Fruit fly (Drosophila melanogaster) whole organism, embryonic: ENCODE results near the gene mil.
A peak's percentile ranks its signal among the peaks of the same experiment; 100 is the strongest.

Experiments
- ATbp ChIP-seq: fragments of 200-800 bp; sonication (Bioruptor generic); optimal IDR thresholded peaks from 2 replicates; lab custom pipeline; 2017; ENCODE audit warnings: missing biosample characterization, mild to moderate bottlenecking, missing genetic modification characterization, missing genetic modification reagents
- Atf3 ChIP-seq: fragments of 200-800 bp; sonication (Bioruptor generic); optimal IDR thresholded peaks from 3 replicates; lab custom pipeline; 2016; ENCODE audit warnings: missing biosample characterization, missing genetic modification characterization
- Bdp1 ChIP-seq: fragments of 200-800 bp; sonication (Bioruptor generic); optimal IDR thresholded peaks from 3 replicates; lab custom pipeline; 2016; ENCODE audit warnings: missing biosample characterization, missing genetic modification characterization
- CG11504 ChIP-seq: fragments of 200-800 bp; sonication (Bioruptor generic); optimal IDR thresholded peaks from 3 replicates; lab custom pipeline; 2019; ENCODE audit warnings: missing biosample characterization, mild to moderate bottlenecking, missing genetic modification characterization, moderate library complexity
- CG11560 ChIP-seq: fragments of 200-800 bp; sonication (Bioruptor generic); IDR thresholded peaks from 3 replicates; pipeline ENCODE4 v1.3.6; 2022; ENCODE audit warnings: missing biosample characterization, missing genetic modification characterization
- CG11696 ChIP-seq: fragments of 200-800 bp; sonication (Bioruptor generic); IDR thresholded peaks from 2 replicates; pipeline ENCODE4 v1.3.6; 2022; ENCODE audit warnings: missing biosample characterization, missing genetic modification characterization
- CG12391 ChIP-seq: fragments of 200-800 bp; sonication (Bioruptor generic); optimal IDR thresholded peaks from 3 replicates; lab custom pipeline; 2018; ENCODE audit warnings: missing biosample characterization, mild to moderate bottlenecking, missing genetic modification characterization, moderate library complexity
- CG15601 ChIP-seq: fragments of 200-800 bp; sonication (Bioruptor generic); optimal IDR thresholded peaks from 3 replicates; lab custom pipeline; 2019; ENCODE audit warnings: missing biosample characterization, mild to moderate bottlenecking, missing genetic modification characterization, moderate library complexity
- CG1603 ChIP-seq: fragments of 200-800 bp; sonication (Bioruptor generic); optimal IDR thresholded peaks from 2 replicates; lab custom pipeline; 2019; ENCODE audit warnings: missing biosample characterization, mild to moderate bottlenecking, missing genetic modification characterization, moderate library complexity
- CG16863 ChIP-seq: fragments of 200-800 bp; sonication (Bioruptor generic); optimal IDR thresholded peaks from 3 replicates; lab custom pipeline; 2016; ENCODE audit warnings: missing biosample characterization, missing genetic modification characterization
- CG31224 ChIP-seq: fragments of 200-800 bp; sonication (Bioruptor generic); IDR thresholded peaks from 2 replicates; pipeline ENCODE4 v1.3.6; 2022; ENCODE audit warnings: missing biosample characterization, missing genetic modification characterization
- CG31388 ChIP-seq: fragments of 200-800 bp; sonication (Bioruptor generic); optimal IDR thresholded peaks from 2 replicates; lab custom pipeline; 2016; ENCODE audit warnings: missing biosample characterization, missing genetic modification characterization
- CG3726 ChIP-seq: fragments of 200-800 bp; sonication (Bioruptor generic); IDR thresholded peaks from 3 replicates; pipeline ENCODE4, ENCODE4 v1.3.6; 2022; ENCODE audit warnings: missing biosample characterization, missing genetic modification characterization
- CG43689 ChIP-seq: fragments of 200-800 bp; sonication (Bioruptor generic); IDR thresholded peaks from 2 replicates; pipeline ENCODE4 v1.3.6; 2022; ENCODE audit warnings: missing biosample characterization, missing genetic modification characterization
- CG6654 ChIP-seq: fragments of 200-800 bp; sonication (Bioruptor generic); optimal IDR thresholded peaks from 2 replicates; lab custom pipeline; 2017; ENCODE audit warnings: missing biosample characterization, mild to moderate bottlenecking, missing genetic modification characterization
- CG7357 ChIP-seq: fragments of 200-800 bp; sonication (Bioruptor generic); IDR thresholded peaks from 3 replicates; pipeline ENCODE4 v1.3.6; 2022; ENCODE audit warnings: missing biosample characterization, missing genetic modification characterization
- CG7839 ChIP-seq: fragments of 200-800 bp; sonication (Bioruptor generic); optimal IDR thresholded peaks from 3 replicates; lab custom pipeline; 2018; ENCODE audit warnings: missing biosample characterization, mild to moderate bottlenecking, missing genetic modification characterization, moderate library complexity
- CG7963 ChIP-seq: fragments of 200-800 bp; sonication (Bioruptor generic); IDR thresholded peaks from 3 replicates; pipeline ENCODE4 v1.3.6; 2022; ENCODE audit warnings: missing biosample characterization, missing genetic modification characterization; ENCODE audit not compliant: partially characterized antibody
- CG7987 ChIP-seq: fragments of 200-800 bp; sonication (Bioruptor generic); optimal IDR thresholded peaks from 2 replicates; lab custom pipeline; 2018; ENCODE audit warnings: missing biosample characterization, mild to moderate bottlenecking, missing genetic modification characterization, moderate library complexity
- CG8388 ChIP-seq: fragments of 200-800 bp; sonication (Bioruptor generic); optimal IDR thresholded peaks from 2 replicates; lab custom pipeline; 2019; ENCODE audit warnings: missing biosample characterization, mild to moderate bottlenecking, missing genetic modification characterization, moderate library complexity
- CG9215 ChIP-seq: fragments of 200-800 bp; sonication (Bioruptor generic); IDR thresholded peaks from 2 replicates; pipeline ENCODE4 v1.3.6; 2022; ENCODE audit warnings: missing biosample characterization, missing genetic modification characterization
- CG9609 ChIP-seq: fragments of 200-800 bp; sonication (Bioruptor generic); optimal IDR thresholded peaks from 3 replicates; lab custom pipeline; 2016; ENCODE audit warnings: missing biosample characterization, missing genetic modification characterization
- CkIIα-i1 ChIP-seq: fragments of 200-800 bp; sonication (Bioruptor generic); IDR thresholded peaks from 2 replicates; pipeline ENCODE4 v1.3.6; 2022; ENCODE audit warnings: missing biosample characterization, missing genetic modification characterization
- Doc2 ChIP-seq: fragments of 200-800 bp; sonication (Bioruptor generic); IDR thresholded peaks from 2 replicates; pipeline ENCODE4 v1.3.6; 2022; ENCODE audit warnings: missing biosample characterization, missing genetic modification characterization
- Drgx ChIP-seq: fragments of 200-800 bp; sonication (Bioruptor generic); IDR thresholded peaks from 2 replicates; pipeline ENCODE4 v1.3.6; 2022; ENCODE audit warnings: missing biosample characterization, missing genetic modification characterization
- Eip74EF ChIP-seq, 2 experiments: fragments of 200-800 bp in 1 of 2; fragments of >200 bp in 1 of 2; sonication (Bioruptor generic) in 1 of 2; optimal IDR thresholded peaks; 2 replicates each; lab custom pipeline; 2017 to 2019; ENCODE audit warnings: missing biosample characterization in 2 of 2, missing genetic modification characterization in 2 of 2, mild to moderate bottlenecking in 1 of 2, moderate library complexity in 1 of 2
- Fer1 ChIP-seq: fragments of 200-800 bp; sonication (Bioruptor generic); optimal IDR thresholded peaks from 2 replicates; lab custom pipeline; 2017; ENCODE audit warnings: missing biosample characterization, mild to moderate bottlenecking, missing genetic modification characterization
- Fer3 ChIP-seq: fragments of 200-800 bp; sonication (Bioruptor generic); optimal IDR thresholded peaks from 2 replicates; lab custom pipeline; 2018; ENCODE audit warnings: missing biosample characterization, mild to moderate bottlenecking, missing genetic modification characterization, moderate library complexity
- HLHmδ ChIP-seq: fragments of 200-800 bp; sonication (Bioruptor generic); optimal IDR thresholded peaks from 2 replicates; lab custom pipeline; 2018; ENCODE audit warnings: missing biosample characterization, mild to moderate bottlenecking, missing genetic modification characterization, moderate library complexity
- Hr51 ChIP-seq, 2 experiments: fragments of 200-800 bp; sonication (Bioruptor generic); optimal IDR thresholded peaks; 2 replicates in 1 of 2; 3 replicates in 1 of 2; lab custom pipeline; 2016 to 2018; ENCODE audit warnings: missing biosample characterization in 2 of 2, missing genetic modification characterization in 2 of 2, mild to moderate bottlenecking in 1 of 2, moderate library complexity in 1 of 2
- Meics ChIP-seq: fragments of 200-800 bp; sonication (Bioruptor generic); optimal IDR thresholded peaks from 2 replicates; lab custom pipeline; 2017; ENCODE audit warnings: missing biosample characterization, mild to moderate bottlenecking, missing genetic modification characterization
- Rx ChIP-seq: fragments of 200-800 bp; sonication (Bioruptor generic); IDR thresholded peaks from 2 replicates; pipeline ENCODE4 v1.3.6; 2022; ENCODE audit warnings: missing biosample characterization, missing genetic modification characterization
- Six4 ChIP-seq: fragments of 200-800 bp; sonication (Bioruptor generic); optimal IDR thresholded peaks from 2 replicates; lab custom pipeline; 2016; ENCODE audit warnings: missing biosample characterization, missing genetic modification characterization
- bab2 ChIP-seq: fragments of 200-800 bp; sonication (Bioruptor generic); optimal IDR thresholded peaks from 2 replicates; lab custom pipeline; 2016; ENCODE audit warnings: missing biosample characterization, missing genetic modification characterization
- croc ChIP-seq: fragments of 200-800 bp; sonication (Bioruptor generic); conservative IDR thresholded peaks from 3 replicates; pipeline ENCODE4 v1.3.6; 2022; ENCODE audit warnings: missing biosample characterization, missing genetic modification characterization
- crp ChIP-seq, 2 experiments: fragments of 200-800 bp; sonication (Bioruptor generic); optimal IDR thresholded peaks; 2 replicates in 1 of 2; 3 replicates in 1 of 2; lab custom pipeline; 2017; ENCODE audit warnings: missing biosample characterization in 2 of 2, missing genetic modification characterization in 2 of 2, mild to moderate bottlenecking in 1 of 2, moderate library complexity in 1 of 2
- exex ChIP-seq: fragments of 200-800 bp; sonication (Bioruptor generic); optimal IDR thresholded peaks from 4 replicates; lab custom pipeline; 2018; ENCODE audit warnings: missing biosample characterization, mild to moderate bottlenecking, missing genetic modification characterization, moderate library complexity
- fru ChIP-seq: fragments of >200 bp; optimal IDR thresholded peaks from 2 replicates; lab custom pipeline; 2017
- kni ChIP-seq: fragments of 200-800 bp; sonication (Bioruptor generic); optimal IDR thresholded peaks from 3 replicates; lab custom pipeline; 2017; ENCODE audit warnings: mild to moderate bottlenecking, missing biosample characterization, missing genetic modification reagents, missing genetic modification characterization
- mam ChIP-seq: fragments of 200-800 bp; sonication (Bioruptor generic); optimal IDR thresholded peaks from 3 replicates; lab custom pipeline; 2016; ENCODE audit warnings: missing biosample characterization, missing genetic modification characterization
- pho ChIP-seq: fragments of 200-800 bp; sonication (Bioruptor generic); optimal IDR thresholded peaks from 2 replicates; lab custom pipeline; 2016; ENCODE audit warnings: missing biosample characterization, missing genetic modification characterization
- prd ChIP-seq, 3 experiments: fragments of >200 bp in 2 of 3; fragments of 200-800 bp in 1 of 3; sonication (Bioruptor generic) in 1 of 3; optimal IDR thresholded peaks in 2 of 3; IDR thresholded peaks in 1 of 3; 2 replicates in 2 of 3; 3 replicates in 1 of 3; pipeline versions ENCODE4 v1.3.6 to Lab custom; 2017 to 2022; ENCODE audit warnings: missing biosample characterization in 1 of 3, missing genetic modification characterization in 1 of 3
- repo ChIP-seq: fragments of 200-800 bp; sonication (Bioruptor generic); optimal IDR thresholded peaks from 2 replicates; lab custom pipeline; 2016; ENCODE audit warnings: missing biosample characterization, missing genetic modification characterization
- sd ChIP-seq: fragments of 200-800 bp; sonication (Bioruptor generic); optimal IDR thresholded peaks from 3 replicates; lab custom pipeline; 2018; ENCODE audit warnings: missing biosample characterization, mild to moderate bottlenecking, missing genetic modification characterization, moderate library complexity
- shn ChIP-seq: fragments of 200-800 bp; sonication (Bioruptor generic); optimal IDR thresholded peaks from 3 replicates; lab custom pipeline; 2016; ENCODE audit warnings: missing biosample characterization, missing genetic modification characterization
- tll ChIP-seq, 2 experiments: fragments of 200-800 bp in 1 of 2; fragments of >200 bp in 1 of 2; sonication (Bioruptor generic) in 1 of 2; optimal IDR thresholded peaks; 2 replicates each; lab custom pipeline; 2017 to 2019; ENCODE audit warnings: missing biosample characterization in 2 of 2, missing genetic modification characterization in 2 of 2, mild to moderate bottlenecking in 1 of 2, moderate library complexity in 1 of 2
- unc-4 ChIP-seq: fragments of 200-800 bp; sonication (Bioruptor generic); IDR thresholded peaks from 2 replicates; pipeline ENCODE4 v1.3.6; 2022; ENCODE audit warnings: missing biosample characterization, missing genetic modification characterization; ENCODE audit not compliant: partially characterized antibody
- wdn ChIP-seq: fragments of 200-800 bp; sonication (Bioruptor generic); IDR thresholded peaks from 2 replicates; pipeline ENCODE4 v1.3.6; 2022; ENCODE audit warnings: missing biosample characterization, missing genetic modification characterization
- zen2 ChIP-seq: fragments of 200-800 bp; sonication (Bioruptor generic); IDR thresholded peaks from 3 replicates; pipeline ENCODE4 v1.3.6; 2022; ENCODE audit warnings: missing biosample characterization, missing genetic modification characterization; ENCODE audit not compliant: partially characterized antibody

Gene mil

dm6 chr3R:27948421-27948906 is 36.2 kb downstream of the mil start, which contains the start of gene Gp93 (continued):
- TF ChIP-seq unc-4 (GFP tag; lab: Robert Waterston, UW) (no peak), Meics (GFP tag; lab: Kevin White, UChicago) (peak; percentile 53), CG1603 (tag; lab: Kevin White, UChicago) (peak; percentile 35), CG9609 (GFP tag; lab: Kevin White, UChicago) (no peak), Fer1 (peak; percentile 39), mam (GFP tag; lab: Kevin White, UChicago) (peak; percentile 54), prd (optimal IDR thresholded peaks at IDR 0.05; lab: Kevin White, UChicago) (no peak), prd (GFP tag; IDR thresholded peaks at IDR 0.05; lab: Robert Waterston, UW) (peak; percentile 80), Eip74EF (GFP tag; optimal IDR thresholded peaks at IDR 0.05; lab: Kevin White, UChicago) (no peak), CG7963 (GFP tag; lab: Robert Waterston, UW) (no peak), Atf3 (GFP tag; lab: Kevin White, UChicago) (peak; percentile 9), Bdp1 (no peak), kni (GFP tag; lab: Kevin White, UChicago) (no peak), Drgx (GFP tag; lab: Robert Waterston, UW) (peak; percentile 29; the same call in 1 of the 2 replicates), CG11696 (GFP tag; lab: Robert Waterston, UW) (peak; percentile 100), Fer3 (tag; lab: Kevin White, UChicago) (peak; percentile 58), ATbp (GFP tag; lab: Kevin White, UChicago) (peak; percentile 26), Six4 (peak; percentile 51), crp (GFP tag; optimal IDR thresholded peaks at IDR 0.05; lab: Kevin White, UChicago) (no peak), CG15601 (tag; lab: Kevin White, UChicago) (no peak), CG3726 (GFP tag; lab: Robert Waterston, UW) (no peak), fru (lab: Kevin White, UChicago) (no peak), CG43689 (no peak), pho (GFP tag; lab: Kevin White, UChicago) (peak; percentile 15), CG7987 (GFP tag; lab: Kevin White, UChicago) (peak; percentile 37), exex (tag; lab: Kevin White, UChicago) (peak; percentile 50), Doc2 (GFP tag; lab: Robert Waterston, UW) (no peak), CG31388 (GFP tag; lab: Kevin White, UChicago) (no peak), CG7839 (tag; lab: Kevin White, UChicago) (peak; percentile 76), tll (GFP tag; optimal IDR thresholded peaks at IDR 0.05; lab: Kevin White, UChicago) (no peak), CG6654 (no peak), CG7357 (GFP tag; lab: Robert Waterston, UW) (peak; percentile 28; the same call in 1 of the 3 replicates), zen2 (GFP tag; lab: Robert Waterston, UW) (no peak), CG8388 (peak; percentile 31), Hr51 (GFP tag; optimal IDR thresholded peaks at IDR 0.05; lab: Kevin White, UChicago) (peak; percentile 15 to 66), CG9215 (peak; percentile 62), CG12391 (tag; lab: Kevin White, UChicago) (peak; percentile 71), croc (peak; percentile 49; the same call in 1 of the 3 replicates), repo (peak; percentile 18), HLHmδ (GFP tag; lab: Kevin White, UChicago) (peak; percentile 46), CG11560 (tag; lab: Robert Waterston, UW) (no peak), CkIIα-i1 (GFP tag; lab: Robert Waterston, UW) (no peak), shn (GFP tag; lab: Kevin White, UChicago) (no peak), bab2 (GFP tag; lab: Kevin White, UChicago) (peak; percentile 39), CG11504 (tag; lab: Kevin White, UChicago) (no peak), sd (tag; lab: Kevin White, UChicago) (peak; percentile 82), Rx (GFP tag; lab: Robert Waterston, UW) (peak; percentile 38; the same call in 1 of the 2 replicates), wdn (GFP tag; lab: Robert Waterston, UW) (0 out of 2 replicates have a peak, but pooled peaks have one; percentile 5), CG16863 (peak; percentile 22), CG31224 (GFP tag; lab: Robert Waterston, UW) (peak; percentile 47; the same call in 1 of the 2 replicates)
